Fruit fly (Drosophila melanogaster) whole organism, embryonic: ENCODE results near the gene spn-B.

Experiments
- Bdp1 ChIP-seq: fragments of 200-800 bp; sonication (Bioruptor generic); optimal IDR thresholded peaks from 3 replicates; lab custom pipeline; 2016; ENCODE audit warnings: missing biosample characterization, missing genetic modification characterization
- CG10147 ChIP-seq: fragments of 200-800 bp; sonication (Bioruptor generic); optimal IDR thresholded peaks from 2 replicates; lab custom pipeline; 2019; ENCODE audit warnings: missing biosample characterization, mild to moderate bottlenecking, missing genetic modification characterization, moderate library complexity
- CG11560 ChIP-seq: fragments of 200-800 bp; sonication (Bioruptor generic); IDR thresholded peaks from 3 replicates; pipeline ENCODE4 v1.3.6; 2022; ENCODE audit warnings: missing biosample characterization, missing genetic modification characterization
- CG11696 ChIP-seq: fragments of 200-800 bp; sonication (Bioruptor generic); IDR thresholded peaks from 2 replicates; pipeline ENCODE4 v1.3.6; 2022; ENCODE audit warnings: missing biosample characterization, missing genetic modification characterization
- CG12071 ChIP-seq: fragments of 200-800 bp; sonication (Bioruptor generic); optimal IDR thresholded peaks from 3 replicates; lab custom pipeline; 2018; ENCODE audit warnings: missing biosample characterization, mild to moderate bottlenecking, missing genetic modification characterization
- CG12219 ChIP-seq: fragments of 200-800 bp; sonication (Bioruptor generic); optimal IDR thresholded peaks from 3 replicates; lab custom pipeline; 2018; ENCODE audit warnings: missing biosample characterization, mild to moderate bottlenecking, missing genetic modification characterization
- CG12659 ChIP-seq: fragments of 200-800 bp; sonication (Bioruptor generic); optimal IDR thresholded peaks from 3 replicates; lab custom pipeline; 2017; ENCODE audit warnings: mild to moderate bottlenecking, missing biosample characterization, missing genetic modification reagents, missing genetic modification characterization
- CG13287 ChIP-seq: fragments of 200-800 bp; sonication (Bioruptor generic); IDR thresholded peaks from 2 replicates; pipeline ENCODE4 v1.3.6; 2022; ENCODE audit warnings: missing biosample characterization, missing genetic modification characterization; ENCODE audit not compliant: partially characterized antibody
- CG13894 ChIP-seq: fragments of 200-800 bp; sonication (Bioruptor generic); optimal IDR thresholded peaks from 3 replicates; lab custom pipeline; 2018; ENCODE audit warnings: missing biosample characterization, mild to moderate bottlenecking, missing genetic modification characterization, moderate library complexity
- CG14014 ChIP-seq: fragments of 200-800 bp; sonication (Bioruptor generic); IDR thresholded peaks from 2 replicates; pipeline ENCODE4 v1.3.6; 2022; ENCODE audit warnings: missing biosample characterization, missing genetic modification characterization
- CG14441 ChIP-seq: fragments of 200-800 bp; sonication (Bioruptor generic); IDR thresholded peaks from 2 replicates; pipeline ENCODE4 v1.3.6; 2022; ENCODE audit warnings: missing biosample characterization, missing genetic modification characterization
- CG14710 ChIP-seq: fragments of 200-800 bp; sonication (Bioruptor generic); optimal IDR thresholded peaks from 3 replicates; lab custom pipeline; 2019; ENCODE audit warnings: missing biosample characterization, mild to moderate bottlenecking, missing genetic modification characterization, moderate library complexity
- CG1602 ChIP-seq: fragments of 200-800 bp; sonication (Bioruptor generic); optimal IDR thresholded peaks from 3 replicates; lab custom pipeline; 2016; ENCODE audit warnings: missing biosample characterization, missing genetic modification characterization
- CG4854 ChIP-seq: fragments of 200-800 bp; sonication (Bioruptor generic); optimal IDR thresholded peaks from 2 replicates; lab custom pipeline; 2016; ENCODE audit warnings: missing biosample characterization, missing genetic modification characterization, inconsistent platforms
- CG6765 ChIP-seq: fragments of 200-800 bp; sonication (Bioruptor generic); optimal IDR thresholded peaks from 3 replicates; lab custom pipeline; 2017; ENCODE audit warnings: missing biosample characterization, mild to moderate bottlenecking, missing genetic modification characterization
- CG6813 ChIP-seq: fragments of 200-800 bp; sonication (Bioruptor generic); optimal IDR thresholded peaks from 2 replicates; lab custom pipeline; 2017; ENCODE audit warnings: missing biosample characterization, missing genetic modification characterization, mild to moderate bottlenecking, moderate library complexity, missing genetic modification reagents
- CG7357 ChIP-seq: fragments of 200-800 bp; sonication (Bioruptor generic); IDR thresholded peaks from 3 replicates; pipeline ENCODE4 v1.3.6; 2022; ENCODE audit warnings: missing biosample characterization, missing genetic modification characterization
- CG8290 ChIP-seq, 3 experiments: fragments of 200-800 bp; sonication (Bioruptor generic); optimal IDR thresholded peaks; 2 replicates each; lab custom pipeline; 2016 to 2019; ENCODE audit warnings: missing biosample characterization in 3 of 3, missing genetic modification characterization in 3 of 3, mild to moderate bottlenecking in 2 of 3, moderate library complexity in 1 of 3
- CG8924 ChIP-seq: fragments of 200-800 bp; optimal IDR thresholded peaks from 3 replicates; lab custom pipeline; 2019; ENCODE audit warnings: missing biosample characterization, mild to moderate bottlenecking, missing genetic modification characterization, moderate library complexity
- Dip2 ChIP-seq: fragments of 200-800 bp; sonication (Bioruptor generic); IDR thresholded peaks from 2 replicates; pipeline ENCODE4 v1.3.6; 2022; ENCODE audit warnings: missing biosample characterization, missing genetic modification characterization
- Dip3 ChIP-seq: fragments of 200-800 bp; sonication (Bioruptor generic); optimal IDR thresholded peaks from 3 replicates; lab custom pipeline; 2016; ENCODE audit warnings: missing biosample characterization, missing genetic modification characterization
- Fer2 ChIP-seq: fragments of 200-800 bp; sonication (Bioruptor generic); optimal IDR thresholded peaks from 2 replicates; lab custom pipeline; 2018; ENCODE audit warnings: missing biosample characterization, mild to moderate bottlenecking, missing genetic modification characterization, moderate library complexity
- GATAe ChIP-seq: fragments of 200-800 bp; sonication (Bioruptor generic); conservative IDR thresholded peaks from 2 replicates; pipeline ENCODE4 v1.3.6; 2022; ENCODE audit warnings: missing biosample characterization, missing genetic modification characterization
- NC2β ChIP-seq: fragments of 200-800 bp; sonication (Bioruptor generic); optimal IDR thresholded peaks from 2 replicates; lab custom pipeline; 2016; ENCODE audit warnings: missing biosample characterization, missing genetic modification characterization
- PHDP ChIP-seq: fragments of 200-800 bp; sonication (Bioruptor generic); optimal IDR thresholded peaks from 3 replicates; lab custom pipeline; 2018; ENCODE audit warnings: missing biosample characterization, mild to moderate bottlenecking, missing genetic modification characterization, moderate library complexity
- Sin3A ChIP-seq: fragments of >200 bp; optimal IDR thresholded peaks from 2 replicates; lab custom pipeline; 2018
- Sry-δ ChIP-seq: fragments of 200-800 bp; sonication (Bioruptor generic); optimal IDR thresholded peaks from 2 replicates; lab custom pipeline; 2016; ENCODE audit warnings: missing biosample characterization, missing genetic modification characterization
- Trl ChIP-seq, 3 experiments: fragments of >200 bp in 2 of 3; fragments of 200-800 bp in 1 of 3; sonication (Bioruptor generic) in 1 of 3; optimal IDR thresholded peaks; 2 replicates in 1 of 3; 3 replicates in 2 of 3; lab custom pipeline; 2016 to 2017; ENCODE audit warnings: missing biosample characterization in 1 of 3, missing genetic modification characterization in 1 of 3
- bsh ChIP-seq, 2 experiments: fragments of 200-800 bp; sonication (Bioruptor generic); optimal IDR thresholded peaks; 2 replicates each; lab custom pipeline; 2017 to 2018; ENCODE audit warnings: mild to moderate bottlenecking in 2 of 2, missing biosample characterization in 2 of 2, missing genetic modification characterization in 2 of 2, moderate library complexity in 1 of 2
- dpn ChIP-seq, 2 experiments: fragments of 200-800 bp; sonication (Bioruptor generic); optimal IDR thresholded peaks; 3 replicates each; lab custom pipeline; 2016; ENCODE audit warnings: missing biosample characterization in 2 of 2, missing genetic modification characterization in 2 of 2
- ham ChIP-seq: fragments of 200-800 bp; sonication (Bioruptor generic); IDR thresholded peaks from 2 replicates; pipeline ENCODE4 v1.3.6; 2022; ENCODE audit warnings: missing biosample characterization, missing genetic modification characterization
- lov ChIP-seq, 2 experiments: fragments of 200-800 bp in 1 of 2; fragments of >200 bp in 1 of 2; sonication (Bioruptor generic) in 1 of 2; IDR thresholded peaks in 1 of 2; optimal IDR thresholded peaks in 1 of 2; 2 replicates in 1 of 2; 3 replicates in 1 of 2; pipeline versions ENCODE4 v1.3.6 to Lab custom; 2017 to 2022; ENCODE audit warnings: missing biosample characterization in 1 of 2, missing genetic modification characterization in 1 of 2
- nau ChIP-seq: fragments of 200-800 bp; sonication (Bioruptor generic); optimal IDR thresholded peaks from 3 replicates; lab custom pipeline; 2017; ENCODE audit warnings: missing biosample characterization, mild to moderate bottlenecking, missing genetic modification characterization, missing genetic modification reagents
- nmo ChIP-seq: fragments of 200-800 bp; sonication (Bioruptor generic); optimal IDR thresholded peaks from 2 replicates; lab custom pipeline; 2018; ENCODE audit warnings: missing biosample characterization, mild to moderate bottlenecking, missing genetic modification characterization, moderate library complexity
- nom ChIP-seq: fragments of 200-800 bp; sonication (Bioruptor generic); optimal IDR thresholded peaks from 2 replicates; lab custom pipeline; 2017; ENCODE audit warnings: missing biosample characterization, missing genetic modification characterization, mild to moderate bottlenecking, moderate library complexity, missing genetic modification reagents
- phol ChIP-seq: fragments of 200-800 bp; sonication (Bioruptor generic); optimal IDR thresholded peaks from 3 replicates; lab custom pipeline; 2018; ENCODE audit warnings: missing biosample characterization, mild to moderate bottlenecking, missing genetic modification characterization, moderate library complexity
- pita ChIP-seq: fragments of 200-800 bp; sonication (Bioruptor generic); optimal IDR thresholded peaks from 2 replicates; lab custom pipeline; 2017; ENCODE audit warnings: missing biosample characterization, mild to moderate bottlenecking, missing genetic modification characterization
- run ChIP-seq: fragments of 200-800 bp; sonication (Bioruptor generic); optimal IDR thresholded peaks from 3 replicates; lab custom pipeline; 2018; ENCODE audit warnings: missing biosample characterization, mild to moderate bottlenecking, missing genetic modification characterization
- schlank ChIP-seq: fragments of 200-800 bp; sonication (Bioruptor generic); optimal IDR thresholded peaks from 2 replicates; lab custom pipeline; 2018; ENCODE audit warnings: missing biosample characterization, mild to moderate bottlenecking, missing genetic modification characterization
- sd ChIP-seq: fragments of 200-800 bp; sonication (Bioruptor generic); optimal IDR thresholded peaks from 3 replicates; lab custom pipeline; 2018; ENCODE audit warnings: missing biosample characterization, mild to moderate bottlenecking, missing genetic modification characterization, moderate library complexity
- sna ChIP-seq: fragments of 200-800 bp; sonication (Bioruptor generic); IDR thresholded peaks from 2 replicates; pipeline ENCODE4 v1.3.6; 2022; ENCODE audit warnings: missing biosample characterization, missing genetic modification characterization; ENCODE audit not compliant: partially characterized antibody
- ssp ChIP-seq: fragments of 200-800 bp; sonication (Bioruptor generic); IDR thresholded peaks from 2 replicates; pipeline ENCODE4 v1.3.6; 2022; ENCODE audit warnings: missing biosample characterization, missing genetic modification characterization
- sug ChIP-seq: fragments of 200-800 bp; optimal IDR thresholded peaks from 2 replicates; lab custom pipeline; 2019; ENCODE audit warnings: missing biosample characterization, mild to moderate bottlenecking, missing genetic modification characterization, moderate library complexity
- ttk ChIP-seq: fragments of 200-800 bp; sonication (Bioruptor generic); IDR thresholded peaks from 2 replicates; pipeline ENCODE4 v2.1.2; 2022; ENCODE audit warnings: missing biosample characterization, missing genetic modification characterization
- twi ChIP-seq: fragments of 200-800 bp; optimal IDR thresholded peaks from 2 replicates; lab custom pipeline; 2019; ENCODE audit warnings: missing biosample characterization, mild to moderate bottlenecking, missing genetic modification characterization, moderate library complexity
- tx ChIP-seq: fragments of 200-800 bp; sonication (Bioruptor generic); optimal IDR thresholded peaks from 2 replicates; lab custom pipeline; 2016; ENCODE audit warnings: missing biosample characterization, missing genetic modification characterization
- wdn ChIP-seq: fragments of 200-800 bp; sonication (Bioruptor generic); IDR thresholded peaks from 2 replicates; pipeline ENCODE4 v1.3.6; 2022; ENCODE audit warnings: missing biosample characterization, missing genetic modification characterization

spn-B gene

dm6 chr3R:14286320-14287190 is 41.3 kb upstream of the spn-B start, which contains the start of gene trx (continued):
- TF ChIP-seq Sry-δ (GFP tag; lab: Kevin White, UChicago), result peak; percentile 68
- TF ChIP-seq CG14014 (GFP tag; lab: Robert Waterston, UW), result no peak
- no peak for TF ChIP-seq CG14441 (GFP tag; lab: Robert Waterston, UW)
- no peak for TF ChIP-seq CG1602
- TF ChIP-seq Dip3 (GFP tag; lab: Kevin White, UChicago), result no peak
- TF ChIP-seq GATAe (GFP tag; lab: Robert Waterston, UW), result no peak
- TF ChIP-seq wdn (GFP tag; lab: Robert Waterston, UW), result no peak
- TF ChIP-seq tx, result no peak
- TF ChIP-seq CG6765 (GFP tag; lab: Kevin White, UChicago), result no peak
- peak in 1 of 2 experiments; percentile 1 for TF ChIP-seq dpn (GFP tag; optimal IDR thresholded peaks at IDR 0.05; lab: Kevin White, UChicago)
- TF ChIP-seq CG13894, result peak; percentile 46
- TF ChIP-seq Trl (optimal IDR thresholded peaks at IDR 0.05; lab: Kevin White, UChicago), result peak; percentile 99
- peak; percentile 67 for TF ChIP-seq Trl (GFP tag; optimal IDR thresholded peaks at IDR 0.05; lab: Kevin White, UChicago)
- TF ChIP-seq CG8924, result peak; percentile 63
- TF ChIP-seq CG12071, result no peak
- no peak for TF ChIP-seq CG13287 (GFP tag; lab: Robert Waterston, UW)
- peak; percentile 27 for TF ChIP-seq CG10147 (GFP tag; lab: Kevin White, UChicago)
- TF ChIP-seq pita (GFP tag; lab: Kevin White, UChicago), result peak; percentile 88
- TF ChIP-seq run, result peak; percentile 37
- TF ChIP-seq sug (tag; lab: Kevin White, UChicago), result no peak
- peak; percentile 16 for TF ChIP-seq NC2β (GFP tag; lab: Kevin White, UChicago)
- TF ChIP-seq ssp (GFP tag; lab: Robert Waterston, UW), result no peak
- peak; percentile 7 for TF ChIP-seq PHDP
- peak; percentile 62 for TF ChIP-seq phol (tag; lab: Kevin White, UChicago)
- TF ChIP-seq nau (GFP tag; lab: Kevin White, UChicago), result no peak
- TF ChIP-seq CG14710 (tag; lab: Kevin White, UChicago), result peak; percentile 80
- no peak for TF ChIP-seq CG12219 (GFP tag; lab: Kevin White, UChicago)
- TF ChIP-seq lov (optimal IDR thresholded peaks at IDR 0.05; lab: Kevin White, UChicago), result no peak
- TF ChIP-seq lov (GFP tag; IDR thresholded peaks at IDR 0.05; lab: Robert Waterston, UW), result no peak
- no peak for TF ChIP-seq Bdp1 (GFP tag; lab: Kevin White, UChicago)
- TF ChIP-seq sna, result no peak
- no peak for TF ChIP-seq CG4854 (GFP tag; lab: Kevin White, UChicago)
- peak; percentile 18 for TF ChIP-seq CG6813 (GFP tag; lab: Kevin White, UChicago)
- peak; percentile 52 for TF ChIP-seq nmo (GFP tag; lab: Kevin White, UChicago)
- TF ChIP-seq CG8290 (GFP tag; optimal IDR thresholded peaks at IDR 0.05; lab: Kevin White, UChicago), result peak; percentile 13
- TF ChIP-seq CG8290 (tag; optimal IDR thresholded peaks at IDR 0.05; lab: Kevin White, UChicago), result peak in 1 of 2 experiments; percentile 41
- TF ChIP-seq CG11696 (GFP tag; lab: Robert Waterston, UW), result no peak
- no peak for TF ChIP-seq ttk
- no peak for TF ChIP-seq CG7357
- TF ChIP-seq sd (tag; lab: Kevin White, UChicago), result peak; percentile 98
- TF ChIP-seq bsh (GFP tag; optimal IDR thresholded peaks at IDR 0.05; lab: Kevin White, UChicago), result peak in 1 of 2 experiments; percentile 65
- TF ChIP-seq ham (GFP tag; lab: Robert Waterston, UW), result no peak
- TF ChIP-seq twi, result peak; percentile 2
- no peak for TF ChIP-seq Fer2
- no peak for TF ChIP-seq CG11560 (tag; lab: Robert Waterston, UW)
- TF ChIP-seq schlank (tag; lab: Kevin White, UChicago), result no peak
- peak; percentile 56 for TF ChIP-seq nom
- TF ChIP-seq CG12659 (GFP tag; lab: Kevin White, UChicago), result peak; percentile 73
- no peak for TF ChIP-seq Dip2
- peak; percentile 80 for TF ChIP-seq Sin3A (lab: Kevin White, UChicago)
